Fruit fly (Drosophila melanogaster) whole organism, larva: Measurements from ENCODE around the gene TpnC25D.

Experiments
- noc ChIP-seq: fragments of 200-800 bp; sonication (Bioruptor generic); optimal IDR thresholded peaks from 3 replicates; lab custom pipeline; 2019; ENCODE audit warnings: missing biosample characterization, mild to moderate bottlenecking, missing genetic modification characterization, moderate library complexity

The TpnC25D gene

dm6 chr2L:5228581-5229077, 12.1 kb downstream of the TpnC25D start:
- no peak for TF ChIP-seq noc (tag; lab: Kevin White, UChicago)

dm6 chr2L:5229239-5229638, 12.7 kb downstream of the TpnC25D start:
- no peak for TF ChIP-seq noc (tag; lab: Kevin White, UChicago)

dm6 chr2L:5229735-5230347, 13.3 kb downstream of the TpnC25D start:
- TF ChIP-seq noc (tag; lab: Kevin White, UChicago): no peak

- no peak for TF ChIP-seq noc (tag; lab: Kevin White, UChicago)
These were observed 14.3 kb downstream of the TpnC25D start for dm6 chr2L:5230772-5231171.

- no peak for TF ChIP-seq noc (tag; lab: Kevin White, UChicago)
These were observed 14.9 kb downstream of the TpnC25D start for dm6 chr2L:5231437-5231836.

- no peak for TF ChIP-seq noc (tag; lab: Kevin White, UChicago)
These were observed 15.7 kb downstream of the TpnC25D start for dm6 chr2L:5232175-5232574.

- peak; percentile 95 for TF ChIP-seq noc (tag; lab: Kevin White, UChicago)
These were observed 16.7 kb downstream of the TpnC25D start for dm6 chr2L:5232967-5233909.

- TF ChIP-seq noc (tag; lab: Kevin White, UChicago): no peak
These were observed 18.3 kb downstream of the TpnC25D start for dm6 chr2L:5234714-5235298.

- no peak for TF ChIP-seq noc (tag; lab: Kevin White, UChicago)
These were observed 19.9 kb downstream of the TpnC25D start for dm6 chr2L:5236346-5236809.

dm6 chr2L:5237175-5237753, 20.8 kb downstream of the TpnC25D start:
- peak; percentile 13 for TF ChIP-seq noc (tag; lab: Kevin White, UChicago)

- peak; percentile 35 for TF ChIP-seq noc (tag; lab: Kevin White, UChicago)
These were observed 21.5 kb downstream of the TpnC25D start for dm6 chr2L:5237899-5238566.

dm6 chr2L:5238567-5238925, 22.0 kb downstream of the TpnC25D start:
- TF ChIP-seq noc (tag; lab: Kevin White, UChicago): no peak

dm6 chr2L:5239433-5240278, 23.2 kb downstream of the TpnC25D start:
- no peak for TF ChIP-seq noc (tag; lab: Kevin White, UChicago)

dm6 chr2L:5240520-5240919, 24.0 kb downstream of the TpnC25D start:
- no peak for TF ChIP-seq noc (tag; lab: Kevin White, UChicago)
